Worm (Caenorhabditis elegans) whole organism, L4/young adult: Measurements from ENCODE around the gene trpp-1.

ENCODE experiments used
- W03F9.2 ChIP-seq: fragments of 150-350 bp; optimal IDR thresholded peaks from 2 replicates; lab custom pipeline; 2014; ENCODE audit warnings: missing biosample characterization, missing genetic modification characterization
- him-1 ChIP-seq: sonication (generic microtip); optimal IDR thresholded peaks from 2 replicates; lab custom pipeline; 2016; ENCODE audit warnings: missing genotype, missing genetic modification reagents, missing genetic modification characterization, missing compliant biosample characterization

DNA sequence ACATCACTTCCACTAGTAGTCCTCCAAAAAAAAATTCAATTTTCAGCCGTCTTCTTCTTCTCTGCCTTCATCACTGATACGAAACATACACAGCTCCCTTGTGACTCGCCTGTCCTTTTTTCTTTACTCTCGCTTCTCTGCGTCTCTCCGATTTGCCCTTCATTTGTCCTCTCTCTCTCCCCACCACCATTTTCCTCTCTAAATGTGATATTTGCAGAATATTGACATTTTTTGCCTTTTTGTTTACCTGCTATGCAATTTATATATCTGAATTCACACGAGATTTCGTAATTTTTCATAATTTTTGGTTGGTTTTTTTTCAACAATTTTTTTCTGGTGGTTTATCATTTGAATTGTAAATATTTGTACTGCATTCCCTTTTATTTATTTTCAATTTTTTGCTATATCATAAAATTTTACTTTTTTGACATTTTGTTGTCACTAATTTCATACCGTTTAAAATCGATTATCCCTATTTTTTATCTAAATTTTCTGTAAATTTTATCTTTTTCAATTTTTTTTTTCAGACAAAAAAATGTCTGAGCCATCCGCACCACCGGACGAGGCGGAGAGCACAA is 2.5 kb downstream of the trpp-1 start, which contains the start of gene lec-12:
- TF ChIP-seq W03F9.2 (tag; lab: Kevin White, UChicago) = no peak
- no peak for TF ChIP-seq him-1 (tag; lab: Kevin White, UChicago)
